Worm (Caenorhabditis elegans): Measurements from ENCODE around the gene fbxa-73.

fbxa-73 gene

DNA sequence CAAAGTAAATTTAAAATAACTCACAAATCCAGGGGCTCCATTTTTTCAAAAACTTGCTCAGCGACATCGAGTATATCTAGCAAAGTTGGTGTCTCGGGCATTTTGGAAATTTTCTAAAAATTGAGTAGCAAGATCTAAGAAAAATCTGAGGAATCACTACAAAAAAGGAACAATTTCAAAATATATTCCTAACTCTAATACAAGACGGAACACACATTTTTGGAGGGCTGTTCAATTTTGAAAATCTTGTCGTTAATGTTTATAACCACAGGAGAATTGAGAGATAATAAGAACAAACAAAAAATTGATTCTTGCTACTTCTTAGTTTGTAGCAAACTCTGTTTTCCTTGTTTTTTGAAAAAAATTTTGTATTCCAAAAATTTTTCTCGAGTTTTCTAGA lies 20.9 kb upstream of the fbxa-73 start, which contains the start of gene fbxa-47:
Gene fbxa-47 (minus strand): TSS at position 101 of the 400 bp plus-strand sequence.
- TF ChIP-seq skn-1 (tag; optimal IDR thresholded peaks at IDR 0.05) (no peak), unc-62 (GFP tag; optimal IDR thresholded peaks at IDR 0.05 in 1 of 2) (no peak), unc-62 (tag; optimal IDR thresholded peaks at IDR 0.05) (no peak), lir-3 (tag; optimal IDR thresholded peaks at IDR 0.05) (no peak), nhr-11 (tag; optimal IDR thresholded peaks at IDR 0.05) (no peak), fos-1 (tag; optimal IDR thresholded peaks at IDR 0.05) (no peak), ZK546.5 (tag; optimal IDR thresholded peaks at IDR 0.05) (no peak), mxl-3 (GFP tag; optimal IDR thresholded peaks at IDR 0.05) (no peak), ama-1 (optimal IDR thresholded peaks at IDR 0.05) (no peak), gei-8 (GFP tag; optimal IDR thresholded peaks at IDR 0.05) (no peak), duxl-1 (tag; optimal IDR thresholded peaks at IDR 0.05; ENCODE audit: poor library complexity) (no peak), lin-38 (GFP tag; IDR thresholded peaks at IDR 0.05) (no peak)

DNA sequence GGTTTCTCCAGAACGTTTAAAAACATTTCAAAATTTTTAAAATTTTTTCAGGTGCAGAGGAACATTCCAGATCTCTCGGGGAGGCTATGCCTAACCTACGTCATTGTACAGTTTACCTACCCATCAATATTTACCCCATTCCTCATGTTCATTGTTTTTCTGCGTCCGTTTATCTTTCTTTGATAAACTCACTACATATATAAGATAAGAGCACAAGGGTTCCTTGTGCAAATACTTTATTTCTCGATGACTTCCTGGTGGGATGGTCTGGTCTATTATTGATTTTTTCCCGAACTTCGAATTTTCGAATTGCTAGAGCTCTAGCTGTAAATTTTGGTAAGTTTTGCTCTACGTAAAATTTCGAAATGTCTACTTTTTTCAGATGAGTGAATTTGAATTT lies 19.9 kb upstream of the fbxa-73 start:
- TF ChIP-seq ces-1 (GFP tag; optimal IDR thresholded peaks at IDR 0.05): no peak
- TF ChIP-seq lin-13 (GFP tag; optimal IDR thresholded peaks at IDR 0.05): no peak
- no peak for TF ChIP-seq mep-1 (tag; optimal IDR thresholded peaks at IDR 0.05)
- TF ChIP-seq unc-62 (GFP tag; optimal IDR thresholded peaks at IDR 0.05 in 1 of 2): no peak
- TF ChIP-seq unc-62 (tag; optimal IDR thresholded peaks at IDR 0.05): no peak
- TF ChIP-seq madf-5 (GFP tag; IDR thresholded peaks at IDR 0.05): no peak
- TF ChIP-seq nhr-10 (tag; optimal IDR thresholded peaks at IDR 0.05): no peak
- no peak for TF ChIP-seq mes-2 (tag; optimal IDR thresholded peaks at IDR 0.05; ENCODE audit: poor library complexity, severe bottlenecking)
- TF ChIP-seq D1046.2 (GFP tag; IDR thresholded peaks at IDR 0.05): no peak

DNA sequence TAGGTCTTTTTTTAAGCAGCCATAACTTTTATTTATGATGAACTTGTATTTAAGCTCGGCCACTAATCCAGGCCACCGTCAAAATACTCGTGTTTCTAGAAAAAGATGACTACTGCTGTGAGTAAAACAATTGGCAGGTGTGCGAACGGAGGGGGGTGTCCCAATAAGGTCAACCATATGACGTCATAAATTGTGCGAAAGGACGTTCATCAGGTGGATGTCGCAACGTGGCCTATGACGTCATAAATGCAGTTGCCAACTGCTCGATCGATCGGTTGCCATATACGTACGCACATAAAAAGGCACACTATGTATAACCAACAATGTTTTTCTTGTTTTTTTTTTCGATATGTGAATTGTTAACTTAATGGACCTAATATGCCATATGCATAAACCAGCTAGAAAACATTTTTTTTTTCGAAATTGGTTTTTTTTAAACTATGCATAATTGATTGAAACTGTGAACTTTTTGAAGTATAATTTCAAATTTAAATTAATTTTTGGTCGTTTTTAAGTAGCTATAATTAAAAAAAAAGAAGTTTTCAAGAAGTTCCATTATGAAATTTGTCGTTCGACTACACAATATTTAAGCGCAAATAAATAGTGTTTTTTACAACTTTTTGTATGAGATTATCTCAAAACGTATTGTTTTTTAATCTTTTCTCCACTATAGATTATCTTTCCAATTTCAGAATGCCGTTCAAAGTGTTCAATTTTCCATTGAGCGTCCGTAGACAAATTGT lies 18.9 kb upstream of the fbxa-73 start, which contains the start of gene C39B5.2:
Gene C39B5.2 (plus strand): TSS at position 693 of the 743 bp plus-strand sequence.
- TF ChIP-seq F10B5.3 (tag; optimal IDR thresholded peaks at IDR 0.05) (no peak), unc-39 (tag; optimal IDR thresholded peaks at IDR 0.05) (no peak), ZK546.5 (tag; optimal IDR thresholded peaks at IDR 0.05) (no peak), nhr-76 (tag; optimal IDR thresholded peaks at IDR 0.05) (no peak), dmd-9 (GFP tag; IDR thresholded peaks at IDR 0.05) (no peak), arid-1 (GFP tag; conservative IDR thresholded peaks at IDR 0.05) (no peak), lin-1 (GFP tag; IDR thresholded peaks at IDR 0.05) (no peak), ceh-32 (tag; optimal IDR thresholded peaks at IDR 0.05; ENCODE audit: poor library complexity) (no peak), ces-1 (GFP tag; optimal IDR thresholded peaks at IDR 0.05) (no peak), dmd-6 (GFP tag; IDR thresholded peaks at IDR 0.05) (no peak), mep-1 (tag; optimal IDR thresholded peaks at IDR 0.05) (no peak), egl-27 (tag; optimal IDR thresholded peaks at IDR 0.05) (no peak), nhr-111 (GFP tag; optimal IDR thresholded peaks at IDR 0.05) (no peak), aly-2 (tag; optimal IDR thresholded peaks at IDR 0.05) (no peak), ceh-82 (tag; optimal IDR thresholded peaks at IDR 0.05) (no peak)

DNA sequence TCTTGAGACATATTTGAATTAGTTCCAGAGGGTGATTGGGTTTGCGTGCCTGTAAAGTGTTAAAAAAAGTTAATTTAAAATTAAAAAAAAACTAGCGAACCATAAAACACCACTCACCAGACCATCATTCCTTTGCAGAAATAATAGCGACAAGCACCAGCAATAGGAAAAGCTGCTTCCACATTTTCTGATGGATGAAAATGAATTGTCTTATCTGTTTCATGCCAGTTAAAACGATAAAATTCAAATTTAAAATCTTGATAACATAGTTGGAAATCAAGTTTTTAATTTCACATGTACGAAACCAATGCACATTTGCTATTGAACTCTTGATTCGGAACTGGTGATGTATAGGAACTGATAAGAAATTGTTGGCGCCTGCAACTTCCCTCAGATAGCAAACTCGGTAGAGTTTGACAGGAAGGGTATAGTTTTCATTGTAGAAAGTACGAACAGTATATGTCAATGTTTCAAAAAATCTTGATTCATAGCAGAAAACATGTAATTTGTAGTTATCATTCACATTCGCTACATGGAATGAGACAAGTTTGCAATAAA lies 13.6 kb upstream of the fbxa-73 start, which contains the start of gene C39B5.10:
Gene C39B5.10 (minus strand): TSS at position 51 of the 558 bp plus-strand sequence.
- TF ChIP-seq dmd-6 (GFP tag; IDR thresholded peaks at IDR 0.05) (peak; percentile 55), spr-1 (tag; optimal IDR thresholded peaks at IDR 0.05) (no peak), pqm-1 (tag; optimal IDR thresholded peaks at IDR 0.05) (peak; percentile 89), lin-39 (tag; optimal IDR thresholded peaks at IDR 0.05) (no peak), nhr-28 (tag; optimal IDR thresholded peaks at IDR 0.05) (peak; percentile 39), ceh-82 (tag; optimal IDR thresholded peaks at IDR 0.05) (no peak), mxl-3 (GFP tag; optimal IDR thresholded peaks at IDR 0.05) (peak; percentile 2), ceh-44 (GFP tag; IDR thresholded peaks at IDR 0.05) (no peak), ctbp-1 (GFP tag; IDR thresholded peaks at IDR 0.05) (no peak), unc-62 (GFP tag; optimal IDR thresholded peaks at IDR 0.05 in 1 of 2) (peak in 1 of 2 experiments; percentile 66), unc-62 (tag; optimal IDR thresholded peaks at IDR 0.05) (no peak), spr-3 (GFP tag; optimal IDR thresholded peaks at IDR 0.05) (no peak), zfp-3 (GFP tag; conservative IDR thresholded peaks at IDR 0.05) (no peak), lir-3 (tag; optimal IDR thresholded peaks at IDR 0.05) (no peak), mxl-2 (GFP tag; conservative IDR thresholded peaks at IDR 0.05) (no peak)

Data from whole organism, L4 larva.